Worm (Caenorhabditis elegans) whole organism, mixed stage, embryonic: ENCODE measurements around the gene T23E1.3.

Experiments
- blmp-1 ChIP-seq: fragments of 150-350 bp; optimal IDR thresholded peaks from 2 replicates; lab custom pipeline; 2014; ENCODE audit warnings: missing biosample characterization, missing genetic modification characterization
- ceh-39 ChIP-seq: fragments of 150-350 bp; optimal IDR thresholded peaks from 2 replicates; lab custom pipeline; 2014; ENCODE audit warnings: missing biosample characterization, missing genetic modification characterization
- cnd-1 ChIP-seq: fragments of 200-800 bp; sonication (Bioruptor generic); optimal IDR thresholded peaks from 2 replicates; lab custom pipeline; 2018; ENCODE audit warnings: mild to moderate bottlenecking, missing genetic modification characterization, missing compliant biosample characterization
- elt-1 ChIP-seq: sonication (generic microtip); optimal IDR thresholded peaks from 2 replicates; lab custom pipeline; 2017; ENCODE audit warnings: missing genetic modification characterization, mild to moderate bottlenecking, missing compliant biosample characterization, antibody characterized with exemption, moderate library complexity, borderline replicate concordance; ENCODE audit not compliant: insufficient read depth
- mab-5 ChIP-seq: fragments of 150-350 bp; optimal IDR thresholded peaks from 2 replicates; lab custom pipeline; 2014; ENCODE audit warnings: missing biosample characterization, missing genetic modification characterization
- nhr-12 ChIP-seq: fragments of 150-350 bp; optimal IDR thresholded peaks from 2 replicates; lab custom pipeline; 2014; ENCODE audit warnings: missing biosample characterization, missing genetic modification characterization
- nhr-237 ChIP-seq: fragments of 150-350 bp; optimal IDR thresholded peaks from 2 replicates; lab custom pipeline; 2014; ENCODE audit warnings: missing biosample characterization, missing genetic modification characterization
- nhr-28 ChIP-seq: fragments of 150-350 bp; optimal IDR thresholded peaks from 2 replicates; lab custom pipeline; 2014; ENCODE audit warnings: missing biosample characterization, missing genetic modification characterization
- nhr-76 ChIP-seq: sonication (generic microtip); optimal IDR thresholded peaks from 2 replicates; lab custom pipeline; 2017; ENCODE audit warnings: missing biosample characterization, missing genetic modification characterization
- pha-4 ChIP-seq: fragments of 150-350 bp; optimal IDR thresholded peaks from 2 replicates; lab custom pipeline; 2018; ENCODE audit warnings: missing biosample characterization, missing genetic modification reagents, missing genetic modification characterization
- snpc-4 ChIP-seq: fragments of 150-350 bp; optimal IDR thresholded peaks from 2 replicates; lab custom pipeline; 2014; ENCODE audit warnings: missing biosample characterization, missing genetic modification characterization
- unc-39 ChIP-seq: fragments of 150-350 bp; optimal IDR thresholded peaks from 2 replicates; lab custom pipeline; 2014; ENCODE audit warnings: missing biosample characterization, missing genetic modification characterization
- unc-62 ChIP-seq: fragments of 150-350 bp; optimal IDR thresholded peaks from 2 replicates; lab custom pipeline; 2014; ENCODE audit warnings: missing biosample characterization, missing genetic modification reagents, missing genetic modification characterization

DNA sequence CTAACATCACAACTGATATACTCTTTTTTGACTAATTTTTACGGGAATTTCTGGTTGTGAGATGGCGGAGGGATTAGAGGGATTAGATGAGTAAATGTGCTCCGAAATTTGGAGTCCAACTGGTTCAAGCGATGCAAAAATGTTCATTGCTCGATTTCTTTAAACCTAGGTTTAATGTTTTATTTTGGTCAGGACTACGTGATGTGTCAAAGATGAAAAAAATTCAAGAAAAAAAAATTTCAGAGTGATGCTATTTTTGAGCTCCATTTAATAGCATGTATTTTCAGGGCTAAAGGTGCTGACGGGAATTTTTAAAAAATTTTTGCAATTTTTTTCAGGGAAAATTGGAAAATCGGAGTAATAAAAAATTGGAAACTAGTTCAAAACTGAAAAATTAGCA is 50.7 kb downstream of the T23E1.3 start:
- TF ChIP-seq pha-4 (tag; lab: Kevin White, UChicago) (no peak), blmp-1 (tag; lab: Kevin White, UChicago) (no peak), cnd-1 (no peak), nhr-12 (no peak), mab-5 (tag; lab: Kevin White, UChicago) (no peak), elt-1 (tag; lab: Kevin White, UChicago) (no peak), unc-62 (no peak), nhr-28 (tag; lab: Kevin White, UChicago) (no peak), ceh-39 (tag; lab: Kevin White, UChicago) (no peak), nhr-76 (tag; lab: Kevin White, UChicago) (no peak), nhr-237 (tag; lab: Kevin White, UChicago) (no peak), snpc-4 (tag; lab: Kevin White, UChicago) (no peak), unc-39 (no peak)
